Fruit fly (Drosophila melanogaster) whole organism, embryonic: ENCODE data around the gene CG12560.

ENCODE experiments used
- ATbp ChIP-seq: fragments of 200-800 bp; sonication (Bioruptor generic); optimal IDR thresholded peaks from 2 replicates; lab custom pipeline; 2017; ENCODE audit warnings: missing biosample characterization, mild to moderate bottlenecking, missing genetic modification characterization, missing genetic modification reagents
- Antp ChIP-seq: fragments of 200-800 bp; sonication (Bioruptor generic); optimal IDR thresholded peaks from 3 replicates; lab custom pipeline; 2016; ENCODE audit warnings: missing biosample characterization, missing genetic modification characterization
- B-H1 ChIP-seq: fragments of 200-800 bp; sonication (Bioruptor generic); IDR thresholded peaks from 3 replicates; pipeline ENCODE4 v1.3.6; 2022; ENCODE audit warnings: missing biosample characterization, missing genetic modification characterization
- CG10267 ChIP-seq: fragments of 200-800 bp; sonication (Bioruptor generic); optimal IDR thresholded peaks from 2 replicates; lab custom pipeline; 2018; ENCODE audit warnings: missing biosample characterization, mild to moderate bottlenecking, missing genetic modification characterization, moderate library complexity
- CG11504 ChIP-seq: fragments of 200-800 bp; sonication (Bioruptor generic); optimal IDR thresholded peaks from 3 replicates; lab custom pipeline; 2019; ENCODE audit warnings: missing biosample characterization, mild to moderate bottlenecking, missing genetic modification characterization, moderate library complexity
- CG12391 ChIP-seq: fragments of 200-800 bp; sonication (Bioruptor generic); optimal IDR thresholded peaks from 3 replicates; lab custom pipeline; 2018; ENCODE audit warnings: missing biosample characterization, mild to moderate bottlenecking, missing genetic modification characterization, moderate library complexity
- CG12659 ChIP-seq: fragments of 200-800 bp; sonication (Bioruptor generic); optimal IDR thresholded peaks from 3 replicates; lab custom pipeline; 2017; ENCODE audit warnings: mild to moderate bottlenecking, missing biosample characterization, missing genetic modification reagents, missing genetic modification characterization
- CG13424 ChIP-seq: fragments of 200-800 bp; sonication (Bioruptor generic); optimal IDR thresholded peaks from 2 replicates; lab custom pipeline; 2019; ENCODE audit warnings: missing biosample characterization, mild to moderate bottlenecking, missing genetic modification characterization, moderate library complexity
- CG14710 ChIP-seq: fragments of 200-800 bp; sonication (Bioruptor generic); optimal IDR thresholded peaks from 3 replicates; lab custom pipeline; 2019; ENCODE audit warnings: missing biosample characterization, mild to moderate bottlenecking, missing genetic modification characterization, moderate library complexity
- CG15601 ChIP-seq: fragments of 200-800 bp; sonication (Bioruptor generic); optimal IDR thresholded peaks from 3 replicates; lab custom pipeline; 2019; ENCODE audit warnings: missing biosample characterization, mild to moderate bottlenecking, missing genetic modification characterization, moderate library complexity
- CG17385 ChIP-seq: fragments of 200-800 bp; sonication (Bioruptor generic); optimal IDR thresholded peaks from 3 replicates; lab custom pipeline; 2018; ENCODE audit warnings: missing biosample characterization, mild to moderate bottlenecking, missing genetic modification characterization
- CG18476 ChIP-seq: fragments of 200-800 bp; sonication (Bioruptor generic); optimal IDR thresholded peaks from 2 replicates; lab custom pipeline; 2016; ENCODE audit warnings: missing biosample characterization, mild to moderate bottlenecking, missing genetic modification characterization
- CG4360 ChIP-seq: fragments of 200-800 bp; sonication (Bioruptor generic); IDR thresholded peaks from 2 replicates; pipeline ENCODE4 v1.3.6; 2022; ENCODE audit warnings: missing biosample characterization, missing genetic modification characterization
- CG4424 ChIP-seq: fragments of 200-800 bp; sonication (Bioruptor generic); optimal IDR thresholded peaks from 3 replicates; lab custom pipeline; 2016; ENCODE audit warnings: missing biosample characterization, missing genetic modification characterization
- CG5245 ChIP-seq: fragments of 200-800 bp; sonication (Bioruptor generic); optimal IDR thresholded peaks from 3 replicates; lab custom pipeline; 2016; ENCODE audit warnings: missing biosample characterization, missing genetic modification characterization
- CG6175 ChIP-seq: fragments of 200-800 bp; sonication (Bioruptor generic); IDR thresholded peaks from 3 replicates; pipeline ENCODE4 v1.3.6; 2022; ENCODE audit warnings: missing biosample characterization, missing genetic modification characterization
- CG8359 ChIP-seq: fragments of 200-800 bp; sonication (Bioruptor generic); optimal IDR thresholded peaks from 2 replicates; lab custom pipeline; 2017; ENCODE audit warnings: missing biosample characterization, mild to moderate bottlenecking, missing genetic modification characterization, borderline replicate concordance
- CG8388 ChIP-seq: fragments of 200-800 bp; sonication (Bioruptor generic); optimal IDR thresholded peaks from 2 replicates; lab custom pipeline; 2019; ENCODE audit warnings: missing biosample characterization, mild to moderate bottlenecking, missing genetic modification characterization, moderate library complexity
- CG9727 ChIP-seq: fragments of 200-800 bp; sonication (Bioruptor generic); optimal IDR thresholded peaks from 3 replicates; lab custom pipeline; 2017; ENCODE audit warnings: missing biosample characterization, mild to moderate bottlenecking, missing genetic modification characterization
- CoRest ChIP-seq: fragments of 200-800 bp; sonication (Bioruptor generic); optimal IDR thresholded peaks from 3 replicates; lab custom pipeline; 2018; ENCODE audit warnings: missing biosample characterization, mild to moderate bottlenecking, missing genetic modification characterization, moderate library complexity
- Dad ChIP-seq: fragments of 200-800 bp; sonication (Bioruptor generic); optimal IDR thresholded peaks from 3 replicates; lab custom pipeline; 2016; ENCODE audit warnings: missing biosample characterization, missing genetic modification characterization
- E2f1 ChIP-seq: fragments of 200-800 bp; sonication (Bioruptor generic); IDR thresholded peaks from 2 replicates; pipeline ENCODE4 v1.3.6; 2022; ENCODE audit warnings: missing biosample characterization, missing genetic modification characterization
- HLH4C ChIP-seq: fragments of 200-800 bp; sonication (Bioruptor generic); IDR thresholded peaks from 3 replicates; pipeline ENCODE4 v1.3.6; 2022; ENCODE audit warnings: missing biosample characterization, missing genetic modification characterization; ENCODE audit not compliant: partially characterized antibody
- Oli ChIP-seq: fragments of 200-800 bp; sonication (Bioruptor generic); optimal IDR thresholded peaks from 2 replicates; lab custom pipeline; 2018; ENCODE audit warnings: missing biosample characterization, mild to moderate bottlenecking, missing genetic modification characterization, moderate library complexity
- PHDP ChIP-seq: fragments of 200-800 bp; sonication (Bioruptor generic); optimal IDR thresholded peaks from 3 replicates; lab custom pipeline; 2018; ENCODE audit warnings: missing biosample characterization, mild to moderate bottlenecking, missing genetic modification characterization, moderate library complexity
- Pdp1 ChIP-seq, 2 experiments: fragments of 200-800 bp; sonication (Bioruptor generic); optimal IDR thresholded peaks; 3 replicates each; lab custom pipeline; 2016; ENCODE audit warnings: missing biosample characterization in 2 of 2, missing genetic modification characterization in 2 of 2, mild to moderate bottlenecking in 1 of 2, moderate library complexity in 1 of 2
- Ssrp ChIP-seq: fragments of 200-800 bp; sonication (Bioruptor generic); optimal IDR thresholded peaks from 2 replicates; lab custom pipeline; 2018; ENCODE audit warnings: missing biosample characterization, mild to moderate bottlenecking, missing genetic modification characterization, moderate library complexity
- Vsx1 ChIP-seq: fragments of 200-800 bp; sonication (Bioruptor generic); optimal IDR thresholded peaks from 2 replicates; lab custom pipeline; 2017; ENCODE audit warnings: missing biosample characterization, mild to moderate bottlenecking, missing genetic modification characterization, missing genetic modification reagents
- Xbp1 ChIP-seq: fragments of 200-800 bp; sonication (Bioruptor generic); optimal IDR thresholded peaks from 3 replicates; lab custom pipeline; 2016; ENCODE audit warnings: missing biosample characterization, mild to moderate bottlenecking, missing genetic modification characterization
- az2 ChIP-seq: fragments of 200-800 bp; sonication (Bioruptor generic); optimal IDR thresholded peaks from 3 replicates; lab custom pipeline; 2016; ENCODE audit warnings: missing biosample characterization, missing genetic modification characterization
- bcd ChIP-seq: fragments of 200-800 bp; sonication (Bioruptor generic); optimal IDR thresholded peaks from 2 replicates; lab custom pipeline; 2017; ENCODE audit warnings: missing biosample characterization, mild to moderate bottlenecking, missing genetic modification characterization
- crol ChIP-seq: fragments of 200-800 bp; sonication (Bioruptor generic); IDR thresholded peaks from 2 replicates; pipeline ENCODE4 v1.3.6; 2022; ENCODE audit warnings: missing biosample characterization, missing genetic modification characterization
- gcm ChIP-seq: fragments of 200-800 bp; sonication (Bioruptor generic); optimal IDR thresholded peaks from 2 replicates; lab custom pipeline; 2019; ENCODE audit warnings: missing biosample characterization, mild to moderate bottlenecking, missing genetic modification characterization, moderate library complexity
- gsb-n ChIP-seq: fragments of 200-800 bp; sonication (Bioruptor generic); optimal IDR thresholded peaks from 3 replicates; lab custom pipeline; 2018; ENCODE audit warnings: missing biosample characterization, mild to moderate bottlenecking, missing genetic modification characterization
- kay ChIP-seq: fragments of 200-800 bp; sonication (Bioruptor generic); optimal IDR thresholded peaks from 2 replicates; lab custom pipeline; 2016; ENCODE audit warnings: missing biosample characterization, missing genetic modification characterization
- lmd ChIP-seq: fragments of 200-800 bp; sonication (Bioruptor generic); IDR thresholded peaks from 2 replicates; pipeline ENCODE4 v1.3.6; 2022; ENCODE audit warnings: missing biosample characterization, missing genetic modification characterization
- nerfin-1 ChIP-seq: fragments of 200-800 bp; sonication (Bioruptor generic); optimal IDR thresholded peaks from 3 replicates; lab custom pipeline; 2019; ENCODE audit warnings: missing biosample characterization, mild to moderate bottlenecking, missing genetic modification characterization, moderate library complexity
- org-1 ChIP-seq: fragments of 200-800 bp; sonication (Bioruptor generic); optimal IDR thresholded peaks from 2 replicates; lab custom pipeline; 2017; ENCODE audit warnings: missing biosample characterization, missing genetic modification characterization
- p53 ChIP-seq: fragments of 200-800 bp; sonication (Bioruptor generic); optimal IDR thresholded peaks from 2 replicates; lab custom pipeline; 2016; ENCODE audit warnings: missing biosample characterization, missing genetic modification characterization
- pan ChIP-seq, 4 experiments: fragments of >200 bp in 3 of 4; fragments of 200-800 bp in 1 of 4; sonication (Bioruptor generic) in 1 of 4; optimal IDR thresholded peaks in 3 of 4; IDR thresholded peaks in 1 of 4; 2 replicates each; pipeline versions ENCODE4 v1.3.6 to Lab custom; 2017 to 2022; ENCODE audit warnings: missing biosample characterization in 2 of 4, missing genetic modification characterization in 2 of 4, mixed read lengths in 1 of 4
- peb ChIP-seq: fragments of 200-800 bp; sonication (Bioruptor generic); IDR thresholded peaks from 2 replicates; pipeline ENCODE4 v1.3.6; 2022; ENCODE audit warnings: missing biosample characterization, missing genetic modification characterization
- scrt ChIP-seq: fragments of 200-800 bp; sonication (Bioruptor generic); optimal IDR thresholded peaks from 2 replicates; lab custom pipeline; 2018; ENCODE audit warnings: missing biosample characterization, mild to moderate bottlenecking, missing genetic modification characterization, moderate library complexity
- sens-2 ChIP-seq: fragments of 200-800 bp; sonication (Bioruptor generic); IDR thresholded peaks from 2 replicates; pipeline ENCODE4 v1.3.6; 2022; ENCODE audit warnings: missing biosample characterization, missing genetic modification characterization
- seq ChIP-seq: fragments of 200-800 bp; sonication (Bioruptor generic); IDR thresholded peaks from 2 replicates; pipeline ENCODE4 v1.3.6; 2022; ENCODE audit warnings: missing biosample characterization, missing genetic modification characterization
- sisA ChIP-seq: fragments of 200-800 bp; sonication (Bioruptor generic); IDR thresholded peaks from 2 replicates; pipeline ENCODE4 v1.3.6; 2022; ENCODE audit warnings: missing biosample characterization, missing genetic modification characterization
- tio ChIP-seq: fragments of 200-800 bp; sonication (Bioruptor generic); optimal IDR thresholded peaks from 2 replicates; lab custom pipeline; 2017; ENCODE audit warnings: missing biosample characterization, missing genetic modification characterization, inconsistent platforms
- trh ChIP-seq: fragments of 200-800 bp; sonication (Bioruptor generic); optimal IDR thresholded peaks from 2 replicates; lab custom pipeline; 2016; ENCODE audit warnings: missing biosample characterization, missing genetic modification characterization
- usp ChIP-seq: fragments of >200 bp; optimal IDR thresholded peaks from 2 replicates; lab custom pipeline; 2017; ENCODE audit warnings: missing biosample characterization, missing genetic modification characterization

CG12560 gene

dm6 chr2L:7965808-7966460 is 43.3 kb downstream of the CG12560 start (continued):
- TF ChIP-seq seq (GFP tag; lab: Robert Waterston, UW) (peak; percentile 18; the same call in 1 of the 2 replicates), B-H1 (GFP tag; lab: Robert Waterston, UW) (peak; percentile 14; the same call in 1 of the 3 replicates), scrt (GFP tag; lab: Kevin White, UChicago) (no peak), CG17385 (GFP tag; lab: Kevin White, UChicago) (peak; percentile 38), trh (GFP tag; lab: Kevin White, UChicago) (no peak), Pdp1 (GFP tag; optimal IDR thresholded peaks at IDR 0.05; lab: Kevin White, UChicago) (peak in 1 of 2 experiments; percentile 7), CG8388 (GFP tag; lab: Kevin White, UChicago) (peak; percentile 25), gcm (no peak), CG6175 (GFP tag; lab: Robert Waterston, UW) (0 out of 3 replicates have a peak, but pooled peaks have one; percentile 23), Xbp1 (GFP tag; lab: Kevin White, UChicago) (peak; percentile 14), CG12659 (GFP tag; lab: Kevin White, UChicago) (peak; percentile 3), gsb-n (peak; percentile 32), CG12391 (peak; percentile 35), kay (no peak), CG9727 (GFP tag; lab: Kevin White, UChicago) (peak; percentile 3), usp (GFP tag; lab: Kevin White, UChicago) (no peak), lmd (GFP tag; lab: Robert Waterston, UW) (peak; percentile 45; the same call in 1 of the 2 replicates), HLH4C (no peak), PHDP (peak; percentile 13), CG18476 (GFP tag; lab: Kevin White, UChicago) (peak; percentile 5), nerfin-1 (tag; lab: Kevin White, UChicago) (peak; percentile 17), CG11504 (tag; lab: Kevin White, UChicago) (peak; percentile 73), pan (optimal IDR thresholded peaks at IDR 0.05; lab: Kevin White, UChicago) (no peak), pan (GFP tag; optimal IDR thresholded peaks at IDR 0.05 in 1 of 2, IDR thresholded peaks at IDR 0.05 in 1 of 2) (peak in 1 of 2 experiments; percentile 41), CG15601 (tag; lab: Kevin White, UChicago) (peak; percentile 31), CG4424 (peak; percentile 29), peb (no peak), org-1 (peak; percentile 19), sisA (no peak), Antp (GFP tag; lab: Kevin White, UChicago) (no peak), tio (GFP tag; lab: Kevin White, UChicago) (peak; percentile 12), E2f1 (no peak), CG10267 (tag; lab: Kevin White, UChicago) (peak; percentile 6), CG14710 (tag; lab: Kevin White, UChicago) (peak; percentile 55), bcd (GFP tag; lab: Kevin White, UChicago) (peak; percentile 31), CG5245 (GFP tag; lab: Kevin White, UChicago) (no peak), Oli (tag; lab: Kevin White, UChicago) (peak; percentile 46), CG8359 (GFP tag; lab: Kevin White, UChicago) (no peak), ATbp (GFP tag; lab: Kevin White, UChicago) (peak; percentile 16), Ssrp (tag; lab: Kevin White, UChicago) (peak; percentile 44), CoRest (tag; lab: Kevin White, UChicago) (peak; percentile 44), sens-2 (GFP tag; lab: Robert Waterston, UW) (no peak), CG13424 (tag; lab: Kevin White, UChicago) (peak; percentile 22), az2 (peak; percentile 25), crol (GFP tag; lab: Robert Waterston, UW) (peak; percentile 85), CG4360 (GFP tag; lab: Robert Waterston, UW) (peak; percentile 79; the same call in 1 of the 2 replicates), Vsx1 (GFP tag; lab: Kevin White, UChicago) (peak; percentile 7), p53 (GFP tag; lab: Kevin White, UChicago) (no peak), Dad (GFP tag; lab: Kevin White, UChicago) (no peak)
